Worm (Caenorhabditis elegans) whole organism, L3 larva: ENCODE measurements around the gene Y57A10A.29.

Source experiments
- daf-12 ChIP-seq: fragments of 150-350 bp; optimal IDR thresholded peaks from 2 replicates; lab custom pipeline; 2014; ENCODE audit warnings: missing biosample characterization, missing genetic modification reagents, missing genetic modification characterization
- egl-27 ChIP-seq: sonication (generic microtip); optimal IDR thresholded peaks from 4 replicates; lab custom pipeline; 2017; ENCODE audit warnings: missing biosample characterization, missing genetic modification reagents, missing genetic modification characterization
- egl-5 ChIP-seq: fragments of 150-350 bp; optimal IDR thresholded peaks from 2 replicates; lab custom pipeline; 2017; ENCODE audit warnings: missing biosample characterization, missing genetic modification reagents, missing genetic modification characterization, inconsistent platforms
- lin-15B ChIP-seq: fragments of 150-350 bp; optimal IDR thresholded peaks from 2 replicates; lab custom pipeline; 2014; ENCODE audit warnings: missing biosample characterization, missing genetic modification characterization
- nhr-12 ChIP-seq: fragments of 150-350 bp; optimal IDR thresholded peaks from 2 replicates; lab custom pipeline; 2014; ENCODE audit warnings: missing biosample characterization, missing genetic modification characterization

ce11 chrII:12262567-12262966 lies 16.8 kb upstream of the Y57A10A.29 start:
- TF ChIP-seq lin-15B (tag; lab: Kevin White, UChicago): no peak
- TF ChIP-seq egl-5 (tag; lab: Kevin White, UChicago): no peak
- no peak for TF ChIP-seq daf-12 (tag; lab: Kevin White, UChicago)
- TF ChIP-seq egl-27 (tag; lab: Kevin White, UChicago): no peak
- TF ChIP-seq nhr-12 (tag; lab: Kevin White, UChicago): no peak
